Worm (Caenorhabditis elegans) whole organism, L4/young adult: Measurements from ENCODE around the gene sri-46.

Source experiments
- W03F9.2 ChIP-seq: fragments of 150-350 bp; optimal IDR thresholded peaks from 2 replicates; lab custom pipeline; 2014; ENCODE audit warnings: missing biosample characterization, missing genetic modification characterization
- dao-5 ChIP-seq: sonication (generic microtip); optimal IDR thresholded peaks from 2 replicates; lab custom pipeline; 2016; ENCODE audit warnings: missing genotype, missing genetic modification characterization, moderate library complexity, missing compliant biosample characterization
- him-1 ChIP-seq: sonication (generic microtip); optimal IDR thresholded peaks from 2 replicates; lab custom pipeline; 2016; ENCODE audit warnings: missing genotype, missing genetic modification reagents, missing genetic modification characterization, missing compliant biosample characterization

- TF ChIP-seq him-1 (tag; lab: Kevin White, UChicago): no peak
- TF ChIP-seq W03F9.2 (tag; lab: Kevin White, UChicago): no peak
- no peak for TF ChIP-seq dao-5 (tag; lab: Kevin White, UChicago)
Measured at ce11 chrII:667864-668263, 3.1 kb downstream of the sri-46 start.
